Fruit fly (Drosophila melanogaster): Measurements from ENCODE around the gene CG18545.

dm6 chr3R:10377849-10378248 lies 37.1 kb downstream of the CG18545 start, which contains the start of gene Rfx:
- TF ChIP-seq CTCF (optimal IDR thresholded peaks at IDR 0.05) (peak in 1 of 2 experiments; percentile 9), CG8478 (optimal IDR thresholded peaks at IDR 0.05) (no peak)

Data from S2 (cell line).